Worm (Caenorhabditis elegans) whole organism, early embryonic: Measurements from ENCODE around the gene gro-1.

ENCODE experiments used
- B0310.2 ChIP-seq: sonication (generic microtip); optimal IDR thresholded peaks from 2 replicates; lab custom pipeline; 2016; ENCODE audit warnings: mild to moderate bottlenecking, missing genetic modification characterization, missing compliant biosample characterization
- F13C5.2 ChIP-seq: sonication (generic microtip); optimal IDR thresholded peaks from 2 replicates; lab custom pipeline; 2017; ENCODE audit warnings: mild to moderate bottlenecking, missing genetic modification characterization, inconsistent platforms, missing compliant biosample characterization
- ama-1 ChIP-seq: fragments of 150-350 bp; optimal IDR thresholded peaks from 2 replicates; lab custom pipeline; 2014
- ceh-36 ChIP-seq: sonication (generic microtip); optimal IDR thresholded peaks from 2 replicates; lab custom pipeline; 2016; ENCODE audit warnings: missing genetic modification characterization, inconsistent platforms, missing compliant biosample characterization
- ets-7 ChIP-seq: sonication (generic microtip); optimal IDR thresholded peaks from 2 replicates; lab custom pipeline; 2016; ENCODE audit warnings: missing genotype, missing genetic modification characterization, missing compliant biosample characterization
- flt-1 ChIP-seq: fragments of 200-800 bp; sonication (Bioruptor generic); IDR thresholded peaks from 2 replicates; pipeline ENCODE4 v1.3.6; 2022; ENCODE audit warnings: missing genetic modification characterization, missing compliant biosample characterization
- hmg-4 ChIP-seq: fragments of 200-800 bp; sonication (Bioruptor generic); optimal IDR thresholded peaks from 2 replicates; lab custom pipeline; 2018; ENCODE audit warnings: mild to moderate bottlenecking, missing genetic modification characterization, missing compliant biosample characterization
- pes-1 ChIP-seq: fragments of 200-800 bp; sonication (Bioruptor generic); IDR thresholded peaks from 2 replicates; pipeline ENCODE4 v1.3.6; 2022; ENCODE audit warnings: missing genetic modification reagents, missing genetic modification characterization, missing compliant biosample characterization
- scrt-1 ChIP-seq: fragments of 200-800 bp; sonication (Bioruptor generic); IDR thresholded peaks from 2 replicates; pipeline ENCODE4 v1.3.6; 2022; ENCODE audit warnings: missing genetic modification characterization, missing compliant biosample characterization
- sea-1 ChIP-seq: fragments of 200-800 bp; sonication (Bioruptor generic); conservative IDR thresholded peaks from 2 replicates; pipeline ENCODE4 v1.3.6; 2022; ENCODE audit warnings: missing genetic modification characterization, missing compliant biosample characterization
- tbx-11 ChIP-seq: fragments of 200-800 bp; sonication (Bioruptor generic); IDR thresholded peaks from 2 replicates; pipeline ENCODE4 v1.3.6; 2022; ENCODE audit warnings: missing genetic modification characterization, missing compliant biosample characterization
- tbx-37 ChIP-seq: fragments of 200-800 bp; sonication (Bioruptor generic); conservative IDR thresholded peaks from 2 replicates; pipeline ENCODE4 v1.3.6; 2022; ENCODE audit warnings: missing genetic modification reagents, missing genetic modification characterization, missing compliant biosample characterization
- tra-4 ChIP-seq: sonication (generic microtip); optimal IDR thresholded peaks from 2 replicates; lab custom pipeline; 2017; ENCODE audit warnings: missing genetic modification characterization, missing compliant biosample characterization

ce11 chrIII:5280228-5280627, 15.3 kb downstream of the gro-1 start:
- TF ChIP-seq pes-1 (no peak), ama-1 (lab: Kevin White, UChicago) (no peak), tbx-11 (GFP tag; lab: Robert Waterston, UW) (no peak), hmg-4 (GFP tag; lab: Kevin White, UChicago) (no peak), F13C5.2 (tag; lab: Kevin White, UChicago) (no peak), flt-1 (GFP tag; lab: Robert Waterston, UW) (no peak), tbx-37 (GFP tag; lab: Robert Waterston, UW) (no peak), scrt-1 (no peak), ceh-36 (tag; lab: Kevin White, UChicago) (no peak), B0310.2 (no peak), ets-7 (tag; lab: Kevin White, UChicago) (no peak), tra-4 (no peak), sea-1 (GFP tag; lab: Robert Waterston, UW) (no peak)
